Worm (Caenorhabditis elegans): ENCODE data around the gene C09G1.2.
A peak's percentile ranks its signal among the peaks of the same experiment; 100 is the strongest.

Gene C09G1.2

DNA sequence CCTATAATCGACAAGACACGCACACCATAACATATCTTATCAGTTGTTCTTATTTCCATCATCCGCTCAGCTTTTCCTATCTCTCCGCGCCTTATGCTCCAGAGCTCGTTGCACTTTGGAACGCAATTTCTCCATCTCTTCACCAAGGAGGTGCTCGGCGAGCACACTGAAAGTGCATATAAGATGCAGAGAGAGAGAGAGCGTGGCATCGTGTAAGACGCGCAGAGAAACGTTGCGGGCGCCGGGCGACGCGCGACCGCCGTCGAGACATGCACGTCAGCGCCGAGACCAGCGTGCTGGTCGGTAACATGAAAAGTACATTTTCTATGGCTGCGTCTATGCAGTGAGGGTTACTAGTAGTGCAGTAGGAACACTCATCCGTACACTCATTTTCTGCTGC lies 42.0 kb upstream of the C09G1.2 start (continued):
- TF ChIP-seq ama-1 (optimal IDR thresholded peaks at IDR 0.05) (no peak), R02D3.7 (tag; optimal IDR thresholded peaks at IDR 0.05) (peak; percentile 42), sea-2 (GFP tag; optimal IDR thresholded peaks at IDR 0.05) (no peak), nhr-28 (tag; optimal IDR thresholded peaks at IDR 0.05) (no peak), fkh-2 (tag; optimal IDR thresholded peaks at IDR 0.05) (no peak), fos-1 (tag; optimal IDR thresholded peaks at IDR 0.05) (no peak), tbx-2 (tag; optimal IDR thresholded peaks at IDR 0.05) (peak; percentile 64), ceh-82 (tag; optimal IDR thresholded peaks at IDR 0.05) (peak; percentile 20)

DNA sequence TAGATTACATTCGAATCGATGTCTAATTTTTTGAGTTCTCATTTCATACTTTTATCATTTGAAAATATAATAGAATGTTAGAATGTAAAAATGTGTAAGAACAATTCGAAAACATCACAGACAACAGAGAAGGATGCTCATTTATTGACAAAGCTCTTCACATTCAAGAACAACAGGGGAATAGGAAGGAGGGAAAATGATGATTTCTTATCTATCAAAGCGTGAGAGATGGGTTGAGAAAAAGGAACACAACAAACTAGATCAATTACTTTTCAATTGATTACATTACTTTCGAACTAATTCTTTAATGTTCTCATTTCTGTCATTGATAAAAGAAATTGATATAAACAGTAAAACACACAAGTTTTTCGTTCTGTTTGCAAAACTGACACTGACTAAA lies 34.3 kb upstream of the C09G1.2 start, which contains the start of the genes VB0395L.1 and nhx-1:
TSS of gene VB0395L.1 (minus strand) at position 186 of the 400 bp plus-strand sequence.
TSS of gene nhx-1 (plus strand) at position 326 of the 400 bp plus-strand sequence.
- TF ChIP-seq nhr-11 (tag; optimal IDR thresholded peaks at IDR 0.05) (no peak), pha-4 (tag; optimal IDR thresholded peaks at IDR 0.05) (peak; percentile 55)

DNA sequence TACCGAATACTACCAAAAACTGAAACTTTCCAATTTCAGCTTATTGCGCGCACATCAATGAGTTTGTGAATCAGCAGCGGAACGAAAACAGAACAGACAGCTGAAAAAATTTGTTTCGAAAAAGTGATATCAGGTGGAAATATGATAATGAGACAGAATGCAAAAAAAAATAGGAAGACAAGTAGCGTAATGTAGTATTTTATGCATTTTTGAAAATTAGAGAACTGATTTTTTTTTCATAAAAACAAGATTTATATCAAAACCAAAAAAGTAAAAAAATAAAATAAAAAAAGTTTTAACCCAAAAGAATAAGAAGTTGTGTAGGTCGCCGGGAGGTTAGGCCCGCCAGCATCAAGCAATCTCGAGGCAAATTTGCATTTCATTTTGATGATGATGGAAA lies 24.0 kb upstream of the C09G1.2 start, which contains the start of gene C09G1.4:
TSS of gene C09G1.4 (minus strand) at position 101 of the 400 bp plus-strand sequence.
- no peak for TF ChIP-seq lin-15B (tag; optimal IDR thresholded peaks at IDR 0.05)
- TF ChIP-seq mml-1 (tag; optimal IDR thresholded peaks at IDR 0.05), result no peak
- TF ChIP-seq nfya-1 (tag; optimal IDR thresholded peaks at IDR 0.05; ENCODE audit: insufficient read depth), result no peak
- TF ChIP-seq eor-1 (tag; optimal IDR thresholded peaks at IDR 0.05), result no peak
- TF ChIP-seq ama-1 (optimal IDR thresholded peaks at IDR 0.05), result no peak
- no peak for TF ChIP-seq unc-62 (GFP tag; optimal IDR thresholded peaks at IDR 0.05)
- no peak for TF ChIP-seq ztf-4 (tag; optimal IDR thresholded peaks at IDR 0.05)

- TF ChIP-seq mdl-1 (tag; optimal IDR thresholded peaks at IDR 0.05) (no peak), ceh-16 (tag; optimal IDR thresholded peaks at IDR 0.05) (no peak), daf-12 (tag; optimal IDR thresholded peaks at IDR 0.05) (no peak), nhr-11 (tag; optimal IDR thresholded peaks at IDR 0.05) (no peak), nhr-43 (tag; optimal IDR thresholded peaks at IDR 0.05; ENCODE audit: poor library complexity, severe bottlenecking) (no peak), nhr-28 (tag; optimal IDR thresholded peaks at IDR 0.05) (no peak), nhr-25 (tag; optimal IDR thresholded peaks at IDR 0.05) (no peak), elt-3 (tag; optimal IDR thresholded peaks at IDR 0.05) (no peak), hmg-11 (tag; optimal IDR thresholded peaks at IDR 0.05) (no peak), fkh-2 (tag; optimal IDR thresholded peaks at IDR 0.05) (no peak), snpc-4 (tag; optimal IDR thresholded peaks at IDR 0.05) (no peak), ama-1 (optimal IDR thresholded peaks at IDR 0.05) (no peak), fkh-10 (GFP tag; optimal IDR thresholded peaks at IDR 0.05) (no peak), nhr-237 (tag; optimal IDR thresholded peaks at IDR 0.05) (no peak), nhr-23 (tag; optimal IDR thresholded peaks at IDR 0.05) (no peak)
Observed at ce11 chrX:16002794-16003193, 20.3 kb upstream of the C09G1.2 start.

ce11 chrX:15997926-15998325 lies 15.4 kb upstream of the C09G1.2 start:
- TF ChIP-seq nhr-76 (tag; optimal IDR thresholded peaks at IDR 0.05) (no peak), snpc-4 (tag; optimal IDR thresholded peaks at IDR 0.05) (peak; percentile 48)

DNA sequence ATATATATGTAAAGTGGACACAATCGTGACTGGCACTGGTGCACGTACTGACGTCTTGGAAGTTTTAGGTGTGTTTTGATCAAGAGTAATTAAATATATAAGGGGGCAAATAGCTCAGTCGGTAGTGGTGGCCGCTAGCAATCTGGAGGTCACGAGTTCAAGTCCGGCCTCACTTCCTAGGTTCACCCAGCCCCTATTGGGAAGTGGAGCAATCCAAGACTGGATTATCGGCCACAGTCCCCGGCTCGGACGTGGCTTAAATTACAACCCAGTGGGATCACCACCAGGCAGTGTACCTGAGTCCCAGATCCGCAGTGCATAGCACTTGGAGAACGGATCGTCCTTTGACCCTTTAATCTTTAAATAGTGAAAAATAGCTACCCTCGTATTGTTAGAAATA lies 14.6 kb upstream of the C09G1.2 start:
- TF ChIP-seq elt-1 (tag; optimal IDR thresholded peaks at IDR 0.05) (no peak), ztf-4 (tag; optimal IDR thresholded peaks at IDR 0.05) (no peak), mdl-1 (tag; optimal IDR thresholded peaks at IDR 0.05) (no peak), nhr-25 (tag; optimal IDR thresholded peaks at IDR 0.05) (no peak), nhr-237 (tag; optimal IDR thresholded peaks at IDR 0.05) (no peak), nfya-1 (tag; optimal IDR thresholded peaks at IDR 0.05; ENCODE audit: insufficient read depth) (no peak), ceh-82 (tag; optimal IDR thresholded peaks at IDR 0.05) (no peak), nhr-11 (tag; optimal IDR thresholded peaks at IDR 0.05) (no peak), ceh-28 (tag; optimal IDR thresholded peaks at IDR 0.05) (no peak), ceh-9 (tag; optimal IDR thresholded peaks at IDR 0.05) (no peak), fkh-10 (GFP tag; optimal IDR thresholded peaks at IDR 0.05) (no peak), daf-12 (tag; optimal IDR thresholded peaks at IDR 0.05) (no peak), ZK546.5 (tag; optimal IDR thresholded peaks at IDR 0.05) (no peak), egl-27 (tag; optimal IDR thresholded peaks at IDR 0.05) (no peak), R02D3.7 (tag; optimal IDR thresholded peaks at IDR 0.05) (no peak), nhr-28 (tag; optimal IDR thresholded peaks at IDR 0.05) (no peak), skn-1 (tag; optimal IDR thresholded peaks at IDR 0.05) (no peak), aly-2 (tag; optimal IDR thresholded peaks at IDR 0.05) (no peak), mml-1 (tag; optimal IDR thresholded peaks at IDR 0.05) (no peak)
